Fruit fly (Drosophila melanogaster) whole organism, embryonic: ENCODE data around the gene CG45079.

Source experiments
- ATbp ChIP-seq: fragments of 200-800 bp; sonication (Bioruptor generic); optimal IDR thresholded peaks from 2 replicates; lab custom pipeline; 2017; ENCODE audit warnings: missing biosample characterization, mild to moderate bottlenecking, missing genetic modification characterization, missing genetic modification reagents
- BEAF-32 ChIP-seq: fragments of 200-800 bp; sonication (Bioruptor generic); optimal IDR thresholded peaks from 3 replicates; lab custom pipeline; 2017; ENCODE audit warnings: missing biosample characterization, missing genetic modification characterization, mild to moderate bottlenecking, moderate library complexity, missing genetic modification reagents
- Blimp-1 ChIP-seq: fragments of 200-800 bp; sonication (Bioruptor generic); optimal IDR thresholded peaks from 3 replicates; lab custom pipeline; 2018; ENCODE audit warnings: missing biosample characterization, missing genetic modification characterization, mild to moderate bottlenecking, moderate library complexity, missing genetic modification reagents
- CG11247 ChIP-seq: fragments of 200-800 bp; sonication (Bioruptor generic); IDR thresholded peaks from 2 replicates; pipeline ENCODE4 v1.3.6; 2022; ENCODE audit warnings: missing biosample characterization, missing genetic modification characterization
- CG11504 ChIP-seq: fragments of 200-800 bp; sonication (Bioruptor generic); optimal IDR thresholded peaks from 3 replicates; lab custom pipeline; 2019; ENCODE audit warnings: missing biosample characterization, mild to moderate bottlenecking, missing genetic modification characterization, moderate library complexity
- CG14441 ChIP-seq: fragments of 200-800 bp; sonication (Bioruptor generic); IDR thresholded peaks from 2 replicates; pipeline ENCODE4 v1.3.6; 2022; ENCODE audit warnings: missing biosample characterization, missing genetic modification characterization
- CG15073 ChIP-seq: fragments of 200-800 bp; sonication (Bioruptor generic); optimal IDR thresholded peaks from 2 replicates; lab custom pipeline; 2016; ENCODE audit warnings: missing biosample characterization, missing genetic modification characterization
- CG15269 ChIP-seq: fragments of 200-800 bp; sonication (Bioruptor generic); optimal IDR thresholded peaks from 2 replicates; lab custom pipeline; 2018; ENCODE audit warnings: missing biosample characterization, mild to moderate bottlenecking, missing genetic modification characterization, moderate library complexity
- CG17385 ChIP-seq: fragments of 200-800 bp; sonication (Bioruptor generic); optimal IDR thresholded peaks from 3 replicates; lab custom pipeline; 2018; ENCODE audit warnings: missing biosample characterization, mild to moderate bottlenecking, missing genetic modification characterization
- CG30020 ChIP-seq: fragments of 200-800 bp; optimal IDR thresholded peaks from 2 replicates; lab custom pipeline; 2019; ENCODE audit warnings: missing biosample characterization, mild to moderate bottlenecking, missing genetic modification characterization, moderate library complexity
- CG3847 ChIP-seq: fragments of 200-800 bp; sonication (Bioruptor generic); IDR thresholded peaks from 2 replicates; pipeline ENCODE4 v1.3.6; 2022; ENCODE audit warnings: missing biosample characterization, missing genetic modification characterization
- CG4820 ChIP-seq: fragments of 200-800 bp; sonication (Bioruptor generic); optimal IDR thresholded peaks from 3 replicates; lab custom pipeline; 2016; ENCODE audit warnings: missing biosample characterization, missing genetic modification characterization
- CG6654 ChIP-seq: fragments of 200-800 bp; sonication (Bioruptor generic); optimal IDR thresholded peaks from 2 replicates; lab custom pipeline; 2017; ENCODE audit warnings: missing biosample characterization, mild to moderate bottlenecking, missing genetic modification characterization
- CG6791 ChIP-seq: fragments of 200-800 bp; sonication (Bioruptor generic); IDR thresholded peaks from 3 replicates; pipeline ENCODE4 v1.3.6; 2022; ENCODE audit warnings: missing biosample characterization, missing genetic modification characterization; ENCODE audit not compliant: partially characterized antibody
- CG7786 ChIP-seq: fragments of 200-800 bp; sonication (Bioruptor generic); optimal IDR thresholded peaks from 2 replicates; lab custom pipeline; 2016; ENCODE audit warnings: missing biosample characterization, missing genetic modification characterization
- CG8478 ChIP-seq: fragments of >200 bp; optimal IDR thresholded peaks from 2 replicates; lab custom pipeline; 2018
- CG8765 ChIP-seq: fragments of 200-800 bp; sonication (Bioruptor generic); IDR thresholded peaks from 2 replicates; pipeline ENCODE4 v1.3.6; 2022; ENCODE audit warnings: missing biosample characterization, missing genetic modification characterization
- CG9817 ChIP-seq: fragments of 200-800 bp; sonication (Bioruptor generic); optimal IDR thresholded peaks from 2 replicates; lab custom pipeline; 2018; ENCODE audit warnings: missing biosample characterization, mild to moderate bottlenecking, missing genetic modification characterization, moderate library complexity
- Doc2 ChIP-seq: fragments of 200-800 bp; sonication (Bioruptor generic); IDR thresholded peaks from 2 replicates; pipeline ENCODE4 v1.3.6; 2022; ENCODE audit warnings: missing biosample characterization, missing genetic modification characterization
- Elba2 ChIP-seq: fragments of 200-800 bp; sonication (Bioruptor generic); optimal IDR thresholded peaks from 3 replicates; lab custom pipeline; 2016; ENCODE audit warnings: missing biosample characterization, missing genetic modification characterization
- Ets65A ChIP-seq: fragments of 200-800 bp; sonication (Bioruptor generic); peaks from one replicate; lab custom pipeline; 2016; ENCODE audit warnings: missing biosample characterization, missing genetic modification characterization
- Hmx ChIP-seq: fragments of 200-800 bp; sonication (Bioruptor generic); optimal IDR thresholded peaks from 2 replicates; lab custom pipeline; 2016; ENCODE audit warnings: missing biosample characterization, missing genetic modification characterization
- Hsf ChIP-seq: fragments of 200-800 bp; sonication (Bioruptor generic); optimal IDR thresholded peaks from 3 replicates; lab custom pipeline; 2016; ENCODE audit warnings: missing biosample characterization, missing genetic modification characterization
- Max ChIP-seq: fragments of 200-800 bp; sonication (Bioruptor generic); optimal IDR thresholded peaks from 2 replicates; lab custom pipeline; 2016; ENCODE audit warnings: missing biosample characterization, mild to moderate bottlenecking, missing genetic modification characterization
- Med ChIP-seq: fragments of 200-800 bp; sonication (Bioruptor generic); peaks from one replicate; lab custom pipeline; 2016; ENCODE audit warnings: missing biosample characterization, missing genetic modification characterization, mild to moderate bottlenecking, inconsistent platforms, moderate library complexity
- Neu2 ChIP-seq: fragments of 200-800 bp; sonication (Bioruptor generic); optimal IDR thresholded peaks from 3 replicates; lab custom pipeline; 2016; ENCODE audit warnings: missing biosample characterization, missing genetic modification characterization, borderline replicate concordance
- Vsx1 ChIP-seq: fragments of 200-800 bp; sonication (Bioruptor generic); optimal IDR thresholded peaks from 2 replicates; lab custom pipeline; 2017; ENCODE audit warnings: missing biosample characterization, mild to moderate bottlenecking, missing genetic modification characterization, missing genetic modification reagents
- Xrp1 ChIP-seq: fragments of 200-800 bp; sonication (Bioruptor generic); IDR thresholded peaks from 2 replicates; pipeline ENCODE4 v1.3.6; 2022; ENCODE audit warnings: missing biosample characterization, missing genetic modification characterization
- ac ChIP-seq: fragments of 200-800 bp; sonication (Bioruptor generic); optimal IDR thresholded peaks from 3 replicates; lab custom pipeline; 2017; ENCODE audit warnings: missing biosample characterization, mild to moderate bottlenecking, missing genetic modification characterization
- ap ChIP-seq: fragments of 200-800 bp; sonication (Bioruptor generic); IDR thresholded peaks from 2 replicates; pipeline ENCODE4 v1.3.6; 2022; ENCODE audit warnings: missing biosample characterization, missing genetic modification characterization
- bbx ChIP-seq: fragments of 200-800 bp; sonication (Bioruptor generic); IDR thresholded peaks from 2 replicates; pipeline ENCODE4 v1.3.6; 2022; ENCODE audit warnings: missing biosample characterization, missing genetic modification characterization; ENCODE audit not compliant: partially characterized antibody
- bsh ChIP-seq, 2 experiments: fragments of 200-800 bp; sonication (Bioruptor generic); optimal IDR thresholded peaks; 2 replicates each; lab custom pipeline; 2017 to 2018; ENCODE audit warnings: mild to moderate bottlenecking in 2 of 2, missing biosample characterization in 2 of 2, missing genetic modification characterization in 2 of 2, moderate library complexity in 1 of 2
- ci ChIP-seq: fragments of 200-800 bp; sonication (Bioruptor generic); IDR thresholded peaks from 3 replicates; pipeline ENCODE4 v1.3.6; 2022; ENCODE audit warnings: missing biosample characterization, missing genetic modification characterization
- dati ChIP-seq: fragments of 200-800 bp; sonication (Bioruptor generic); IDR thresholded peaks from 2 replicates; pipeline ENCODE4 v1.3.6; 2022; ENCODE audit warnings: missing biosample characterization, missing genetic modification characterization
- eyg ChIP-seq: fragments of 200-800 bp; sonication (Bioruptor generic); optimal IDR thresholded peaks from 3 replicates; lab custom pipeline; 2016; ENCODE audit warnings: missing biosample characterization, missing genetic modification characterization
- fd96Cb ChIP-seq: fragments of 200-800 bp; sonication (Bioruptor generic); optimal IDR thresholded peaks from 2 replicates; lab custom pipeline; 2018; ENCODE audit warnings: missing biosample characterization, mild to moderate bottlenecking, missing genetic modification characterization, moderate library complexity
- ftz-f1 ChIP-seq: fragments of 200-800 bp; sonication (Bioruptor generic); optimal IDR thresholded peaks from 2 replicates; lab custom pipeline; 2016; ENCODE audit warnings: missing biosample characterization, missing genetic modification characterization
- grn ChIP-seq: fragments of 200-800 bp; sonication (Bioruptor generic); optimal IDR thresholded peaks from 3 replicates; lab custom pipeline; 2017; ENCODE audit warnings: missing biosample characterization, missing genetic modification characterization
- gsb-n ChIP-seq: fragments of 200-800 bp; sonication (Bioruptor generic); optimal IDR thresholded peaks from 3 replicates; lab custom pipeline; 2018; ENCODE audit warnings: missing biosample characterization, mild to moderate bottlenecking, missing genetic modification characterization
- jigr1 ChIP-seq: fragments of 200-800 bp; sonication (Bioruptor generic); IDR thresholded peaks from 3 replicates; pipeline ENCODE4 v1.3.6; 2022; ENCODE audit warnings: missing biosample characterization, missing genetic modification characterization
- jing ChIP-seq: fragments of 200-800 bp; sonication (Bioruptor generic); optimal IDR thresholded peaks from 2 replicates; lab custom pipeline; 2018; ENCODE audit warnings: missing biosample characterization, mild to moderate bottlenecking, missing genetic modification characterization
- oc ChIP-seq: fragments of 200-800 bp; sonication (Bioruptor generic); optimal IDR thresholded peaks from 2 replicates; lab custom pipeline; 2018; ENCODE audit warnings: missing biosample characterization, mild to moderate bottlenecking, missing genetic modification characterization, moderate library complexity
- schlank ChIP-seq: fragments of 200-800 bp; sonication (Bioruptor generic); optimal IDR thresholded peaks from 2 replicates; lab custom pipeline; 2018; ENCODE audit warnings: missing biosample characterization, mild to moderate bottlenecking, missing genetic modification characterization
- sd ChIP-seq: fragments of 200-800 bp; sonication (Bioruptor generic); optimal IDR thresholded peaks from 3 replicates; lab custom pipeline; 2018; ENCODE audit warnings: missing biosample characterization, mild to moderate bottlenecking, missing genetic modification characterization, moderate library complexity
- sim ChIP-seq: fragments of 200-800 bp; sonication (Bioruptor generic); IDR thresholded peaks from 2 replicates; pipeline ENCODE4 v1.3.6; 2022; ENCODE audit warnings: missing biosample characterization, missing genetic modification characterization
- sisA ChIP-seq: fragments of 200-800 bp; sonication (Bioruptor generic); IDR thresholded peaks from 2 replicates; pipeline ENCODE4 v1.3.6; 2022; ENCODE audit warnings: missing biosample characterization, missing genetic modification characterization
- tio ChIP-seq: fragments of 200-800 bp; sonication (Bioruptor generic); optimal IDR thresholded peaks from 2 replicates; lab custom pipeline; 2017; ENCODE audit warnings: missing biosample characterization, missing genetic modification characterization, inconsistent platforms
- twi ChIP-seq: fragments of 200-800 bp; optimal IDR thresholded peaks from 2 replicates; lab custom pipeline; 2019; ENCODE audit warnings: missing biosample characterization, mild to moderate bottlenecking, missing genetic modification characterization, moderate library complexity
- vvl ChIP-seq: fragments of 200-800 bp; sonication (Bioruptor generic); IDR thresholded peaks from 2 replicates; pipeline ENCODE4 v1.3.6; 2022; ENCODE audit warnings: missing biosample characterization, missing genetic modification characterization
- wek ChIP-seq: fragments of 200-800 bp; sonication (Bioruptor generic); optimal IDR thresholded peaks from 3 replicates; lab custom pipeline; 2018; ENCODE audit warnings: missing biosample characterization, mild to moderate bottlenecking, missing genetic modification characterization, moderate library complexity
- zf30C ChIP-seq: fragments of 200-800 bp; sonication (Bioruptor generic); optimal IDR thresholded peaks from 3 replicates; lab custom pipeline; 2018; ENCODE audit warnings: missing biosample characterization, mild to moderate bottlenecking, missing genetic modification characterization

CG45079 gene

DNA sequence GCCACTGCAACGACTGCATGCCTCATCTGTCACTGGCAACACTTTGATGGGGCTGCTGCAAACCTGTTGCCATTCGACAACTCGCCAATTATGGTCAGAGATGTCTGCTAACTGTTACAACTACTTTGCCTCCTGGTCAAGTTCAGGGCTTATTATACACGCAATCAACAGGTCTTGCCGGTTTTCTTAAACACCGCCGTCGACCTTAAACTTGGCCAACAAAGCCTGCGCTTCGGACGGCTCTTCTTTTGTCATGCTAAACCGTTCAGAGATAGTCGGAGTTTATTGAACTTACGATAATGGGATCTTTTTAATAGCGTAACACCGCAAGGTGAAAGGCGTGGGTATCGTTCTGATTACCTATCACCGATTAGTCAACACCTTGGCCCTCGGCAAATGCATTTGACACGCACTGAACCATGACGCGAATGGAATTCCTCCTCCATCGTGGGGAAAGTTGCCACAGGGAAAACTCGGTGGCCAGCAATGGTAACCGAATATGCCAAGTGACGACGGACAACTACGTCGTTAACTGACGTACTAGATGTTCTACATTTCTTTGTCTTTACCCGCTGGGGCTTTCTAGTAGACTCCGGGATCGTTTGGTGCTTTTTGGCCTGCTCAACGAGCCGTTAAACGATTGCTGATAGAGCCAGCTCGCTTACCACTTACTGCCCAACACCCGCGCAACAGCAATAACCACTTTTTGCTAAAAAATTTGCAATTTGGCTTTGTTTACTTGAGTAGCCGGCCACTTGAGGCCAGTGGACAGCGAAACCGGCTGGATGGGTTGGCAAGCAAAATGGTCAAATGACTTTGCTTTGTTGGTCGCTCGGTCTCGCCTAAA, 13.2 kb upstream of the CG45079 start:
- TF ChIP-seq ci (no peak), CG9817 (tag; lab: Kevin White, UChicago) (no peak), dati (GFP tag; lab: Robert Waterston, UW) (no peak), Hsf (GFP tag; lab: Kevin White, UChicago) (no peak), bbx (no peak), CG11247 (no peak), jigr1 (GFP tag; lab: Robert Waterston, UW) (no peak), wek (GFP tag; lab: Kevin White, UChicago) (no peak), oc (tag; lab: Kevin White, UChicago) (peak; percentile 4), twi (tag; lab: Kevin White, UChicago) (no peak), sim (GFP tag; lab: Robert Waterston, UW) (no peak), vvl (GFP tag; lab: Robert Waterston, UW) (peak; percentile 15; the same call in 1 of the 2 replicates), CG4820 (GFP tag; lab: Kevin White, UChicago) (no peak), Elba2 (no peak), gsb-n (tag; lab: Kevin White, UChicago) (peak; percentile 6), CG6791 (no peak), eyg (no peak), CG11504 (tag; lab: Kevin White, UChicago) (no peak), Med (GFP tag; lab: Kevin White, UChicago) (no peak), Doc2 (GFP tag; lab: Robert Waterston, UW) (no peak), ftz-f1 (GFP tag; lab: Kevin White, UChicago) (no peak), CG3847 (GFP tag; lab: Robert Waterston, UW) (no peak), CG14441 (GFP tag; lab: Robert Waterston, UW) (no peak), Blimp-1 (GFP tag; lab: Kevin White, UChicago) (peak; percentile 2), Neu2 (GFP tag; lab: Kevin White, UChicago) (peak; percentile 56), sd (tag; lab: Kevin White, UChicago) (no peak), grn (no peak), CG15269 (tag; lab: Kevin White, UChicago) (no peak), CG8478 (lab: Kevin White, UChicago) (no peak), ac (GFP tag; lab: Kevin White, UChicago) (no peak), jing (no peak)

DNA sequence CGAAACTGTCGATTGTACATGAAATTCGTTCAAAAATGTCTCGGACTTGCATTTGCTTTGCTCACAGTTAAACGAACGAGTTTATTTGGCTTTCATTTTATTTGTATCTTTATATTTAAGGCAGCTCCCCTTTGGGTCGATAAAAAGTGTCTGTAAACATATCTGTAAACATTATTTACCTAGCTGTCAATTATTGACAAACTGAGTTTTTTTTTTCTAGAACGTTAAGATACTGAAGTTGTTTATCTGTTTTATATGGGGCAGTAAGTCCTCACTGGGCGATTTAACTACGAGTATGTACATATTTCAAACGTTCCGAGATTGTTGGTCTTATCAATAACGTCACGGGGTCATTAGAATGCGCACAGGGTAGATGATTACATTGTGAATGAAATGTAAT, 8.6 kb upstream of the CG45079 start:
- TF ChIP-seq Xrp1 (GFP tag; lab: Robert Waterston, UW) (no peak), CG8765 (GFP tag; lab: Robert Waterston, UW) (no peak), CG7786 (GFP tag; lab: Kevin White, UChicago) (no peak), schlank (tag; lab: Kevin White, UChicago) (no peak), ap (GFP tag; lab: Robert Waterston, UW) (no peak), sisA (no peak), CG17385 (GFP tag; lab: Kevin White, UChicago) (no peak), CG6654 (no peak), Hmx (GFP tag; lab: Kevin White, UChicago) (no peak), zf30C (GFP tag; lab: Kevin White, UChicago) (no peak), bsh (GFP tag; optimal IDR thresholded peaks at IDR 0.05; lab: Kevin White, UChicago) (no peak), Vsx1 (GFP tag; lab: Kevin White, UChicago) (no peak), Ets65A (no peak), Hsf (GFP tag; lab: Kevin White, UChicago) (no peak), CG15073 (GFP tag; lab: Kevin White, UChicago) (no peak), Max (no peak), BEAF-32 (GFP tag; lab: Kevin White, UChicago) (no peak), tio (GFP tag; lab: Kevin White, UChicago) (no peak), CG30020 (no peak), Doc2 (GFP tag; lab: Robert Waterston, UW) (no peak), ATbp (GFP tag; lab: Kevin White, UChicago) (peak; percentile 50), fd96Cb (tag; lab: Kevin White, UChicago) (no peak), oc (tag; lab: Kevin White, UChicago) (no peak)
